Fruit fly (Drosophila melanogaster) whole organism, embryonic: ENCODE measurements around the gene CG43610.

Source experiments
- CG14014 ChIP-seq: fragments of 200-800 bp; sonication (Bioruptor generic); IDR thresholded peaks from 2 replicates; pipeline ENCODE4 v1.3.6; 2022; ENCODE audit warnings: missing biosample characterization, missing genetic modification characterization
- CG14710 ChIP-seq: fragments of 200-800 bp; sonication (Bioruptor generic); optimal IDR thresholded peaks from 3 replicates; lab custom pipeline; 2019; ENCODE audit warnings: missing biosample characterization, mild to moderate bottlenecking, missing genetic modification characterization, moderate library complexity
- CG6765 ChIP-seq: fragments of 200-800 bp; sonication (Bioruptor generic); optimal IDR thresholded peaks from 3 replicates; lab custom pipeline; 2017; ENCODE audit warnings: missing biosample characterization, mild to moderate bottlenecking, missing genetic modification characterization
- jigr1 ChIP-seq: fragments of 200-800 bp; sonication (Bioruptor generic); IDR thresholded peaks from 3 replicates; pipeline ENCODE4 v1.3.6; 2022; ENCODE audit warnings: missing biosample characterization, missing genetic modification characterization
- ken ChIP-seq: fragments of 200-800 bp; sonication (Bioruptor generic); IDR thresholded peaks from 3 replicates; pipeline ENCODE4 v1.3.6; 2022; ENCODE audit warnings: missing biosample characterization, missing genetic modification characterization
- slp2 ChIP-seq: fragments of 200-800 bp; sonication (Bioruptor generic); optimal IDR thresholded peaks from 2 replicates; lab custom pipeline; 2016; ENCODE audit warnings: missing biosample characterization, missing genetic modification characterization

dm6 chr2L:6837829-6838228, 38.8 kb downstream of the CG43610 start:
- TF ChIP-seq CG14710 (tag; lab: Kevin White, UChicago): no peak
- TF ChIP-seq CG6765: no peak
- no peak for TF ChIP-seq slp2
- TF ChIP-seq jigr1: no peak
- no peak for TF ChIP-seq CG14014 (GFP tag; lab: Robert Waterston, UW)
- no peak for TF ChIP-seq ken (GFP tag; lab: Robert Waterston, UW)
